Worm (Caenorhabditis elegans) whole organism, late embryonic: ENCODE data around the gene rpl-28.

ENCODE experiments used
- K02D7.2 ChIP-seq: sonication (generic microtip); optimal IDR thresholded peaks from 2 replicates; lab custom pipeline; 2017; ENCODE audit warnings: mild to moderate bottlenecking, missing genetic modification characterization, missing compliant biosample characterization
- Y22D7AL.16 ChIP-seq: sonication (generic microtip); optimal IDR thresholded peaks from 2 replicates; lab custom pipeline; 2016; ENCODE audit warnings: missing genetic modification characterization, missing compliant biosample characterization
- ahr-1 ChIP-seq: sonication (generic microtip); optimal IDR thresholded peaks from 2 replicates; lab custom pipeline; 2016; ENCODE audit warnings: missing genetic modification characterization, missing compliant biosample characterization
- ama-1 ChIP-seq: fragments of 150-350 bp; optimal IDR thresholded peaks from 2 replicates; lab custom pipeline; 2014
- fkh-10 ChIP-seq: fragments of 150-350 bp; optimal IDR thresholded peaks from 2 replicates; lab custom pipeline; 2014; ENCODE audit warnings: missing biosample characterization, missing genetic modification reagents, missing genetic modification characterization
- lim-6 ChIP-seq: sonication (generic microtip); optimal IDR thresholded peaks from 2 replicates; lab custom pipeline; 2016; ENCODE audit warnings: missing genetic modification characterization, missing compliant biosample characterization
- pqm-1 ChIP-seq: sonication (generic microtip); optimal IDR thresholded peaks from 2 replicates; lab custom pipeline; 2016; ENCODE audit warnings: missing genetic modification characterization, missing compliant biosample characterization
- tbx-7 ChIP-seq: sonication (generic microtip); optimal IDR thresholded peaks from 2 replicates; lab custom pipeline; 2016; ENCODE audit warnings: missing genotype, missing genetic modification characterization, missing compliant biosample characterization

- TF ChIP-seq lim-6 (tag; lab: Kevin White, UChicago): no peak
- TF ChIP-seq Y22D7AL.16 (tag; lab: Kevin White, UChicago): no peak
- no peak for TF ChIP-seq K02D7.2 (tag; lab: Kevin White, UChicago)
- TF ChIP-seq ama-1 (lab: Kevin White, UChicago): no peak
- no peak for TF ChIP-seq ahr-1 (tag; lab: Kevin White, UChicago)
- TF ChIP-seq fkh-10 (GFP tag; lab: Kevin White, UChicago): no peak
- TF ChIP-seq tbx-7: no peak
- no peak for TF ChIP-seq pqm-1 (tag; lab: Kevin White, UChicago)
These were observed 8.3 kb upstream of the rpl-28 start, which contains the start of gene cky-1 for ce11 chrV:12736166-12736753.
